Fruit fly (Drosophila melanogaster): Measurements from ENCODE around the gene CG7246.

CG7246 gene

dm6 chrX:9109072-9109844 lies 28.4 kb upstream of the CG7246 start (continued):
- peak; percentile 17 for TF ChIP-seq org-1 (GFP tag; optimal IDR thresholded peaks at IDR 0.05)
- TF ChIP-seq CG15269 (tag; optimal IDR thresholded peaks at IDR 0.05) = no peak
- no peak for TF ChIP-seq disco-r (GFP tag; optimal IDR thresholded peaks at IDR 0.05)
- no peak for TF ChIP-seq h (optimal IDR thresholded peaks at IDR 0.05)
- no peak for TF ChIP-seq fu2 (GFP tag; optimal IDR thresholded peaks at IDR 0.05)
- TF ChIP-seq bsh (GFP tag; optimal IDR thresholded peaks at IDR 0.05) = peak in 1 of 2 experiments; percentile 41
- no peak for TF ChIP-seq Dbx (GFP tag; IDR thresholded peaks at IDR 0.05)
- TF ChIP-seq Mrtf (GFP tag; IDR thresholded peaks at IDR 0.05) = no peak
- no peak for TF ChIP-seq ftz-f1 (GFP tag; optimal IDR thresholded peaks at IDR 0.05)
- TF ChIP-seq dysf (GFP tag; IDR thresholded peaks at IDR 0.05) = peak; percentile 60; the same call in 2 of the 3 replicates
- TF ChIP-seq CG2116 (GFP tag; optimal IDR thresholded peaks at IDR 0.05) = peak; percentile 45
- peak; percentile 55 for TF ChIP-seq CG8944 (GFP tag; optimal IDR thresholded peaks at IDR 0.05)
- TF ChIP-seq kni (GFP tag; optimal IDR thresholded peaks at IDR 0.05) = no peak

DNA sequence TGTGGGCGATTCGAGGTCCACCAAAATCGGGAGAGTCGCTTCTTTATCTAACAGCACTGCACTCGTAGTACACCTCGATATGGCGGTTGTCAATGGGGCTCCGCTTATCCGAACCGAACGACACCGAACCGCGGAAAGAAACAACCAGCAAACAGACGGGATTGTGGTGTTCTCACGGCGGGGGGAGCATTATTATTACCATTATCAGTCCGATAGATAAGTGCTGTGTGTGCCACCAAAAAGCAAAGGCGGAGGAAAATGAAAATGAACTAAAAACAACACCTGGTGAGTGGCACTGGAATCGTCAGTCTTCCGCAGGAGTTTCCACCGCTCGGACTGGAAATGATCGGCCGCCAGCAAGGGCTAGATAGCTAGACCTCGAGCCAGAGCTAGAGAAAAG lies 27.5 kb upstream of the CG7246 start, which contains the start of gene AP-1gamma:
Gene AP-1gamma, plus strand, starts transcription at position 305 of the 400 bp plus-strand sequence.
- TF ChIP-seq CG34376 (GFP tag; optimal IDR thresholded peaks at IDR 0.05) = peak; percentile 76
- no peak for TF ChIP-seq CG13296 (GFP tag; optimal IDR thresholded peaks at IDR 0.05)
- TF ChIP-seq mirr (GFP tag; optimal IDR thresholded peaks at IDR 0.05) = peak; percentile 78
- TF ChIP-seq CG15269 (tag; optimal IDR thresholded peaks at IDR 0.05) = no peak
- TF ChIP-seq grn (GFP tag; optimal IDR thresholded peaks at IDR 0.05) = peak; percentile 40
- TF ChIP-seq esg (GFP tag; conservative IDR thresholded peaks at IDR 0.05) = no peak
- TF ChIP-seq Dll (GFP tag; IDR thresholded peaks at IDR 0.05; ENCODE audit: partially characterized antibody) = no peak
- peak; percentile 85 for TF ChIP-seq CG10543 (GFP tag; optimal IDR thresholded peaks at IDR 0.05)
- no peak for TF ChIP-seq Dek (tag; optimal IDR thresholded peaks at IDR 0.05)
- peak; percentile 7 for TF ChIP-seq HmgZ (tag; optimal IDR thresholded peaks at IDR 0.05)
- TF ChIP-seq CG18599 (GFP tag; optimal IDR thresholded peaks at IDR 0.05) = peak; percentile 1
- TF ChIP-seq pfk (GFP tag; optimal IDR thresholded peaks at IDR 0.05) = peak; percentile 72
- TF ChIP-seq exex (tag; optimal IDR thresholded peaks at IDR 0.05) = peak; percentile 91
- no peak for TF ChIP-seq C15 (GFP tag; IDR thresholded peaks at IDR 0.05)
- no peak for TF ChIP-seq CG17829 (tag; optimal IDR thresholded peaks at IDR 0.05)
- no peak for TF ChIP-seq CG15696 (tag; optimal IDR thresholded peaks at IDR 0.05)
- peak; percentile 48 for TF ChIP-seq Fer1 (GFP tag; optimal IDR thresholded peaks at IDR 0.05)
- TF ChIP-seq inv (GFP tag; IDR thresholded peaks at IDR 0.05; ENCODE audit: partially characterized antibody) = no peak
- peak; percentile 41 for TF ChIP-seq Med (GFP tag)
- no peak for TF ChIP-seq D19A (tag; optimal IDR thresholded peaks at IDR 0.05)
- TF ChIP-seq chinmo (GFP tag; IDR thresholded peaks at IDR 0.05; ENCODE audit: partially characterized antibody) = 0 out of 4 replicates have a peak, but pooled peaks have one; percentile 47
- TF ChIP-seq CG5180 (GFP tag; optimal IDR thresholded peaks at IDR 0.05) = peak; percentile 2
- TF ChIP-seq Dbx (GFP tag; IDR thresholded peaks at IDR 0.05) = 0 out of 3 replicates have a peak, but pooled peaks have one; percentile 18
- peak; percentile 82 for TF ChIP-seq Deaf1 (tag; optimal IDR thresholded peaks at IDR 0.05)
- no peak for TF ChIP-seq CG4707 (GFP tag; optimal IDR thresholded peaks at IDR 0.05)
- no peak for TF ChIP-seq CG34224 (GFP tag; IDR thresholded peaks at IDR 0.05; ENCODE audit: partially characterized antibody)
- TF ChIP-seq CG6175 (GFP tag; IDR thresholded peaks at IDR 0.05) = peak; percentile 86
- peak; percentile 93 for TF ChIP-seq sug (tag; optimal IDR thresholded peaks at IDR 0.05)
- TF ChIP-seq pros (GFP tag; optimal IDR thresholded peaks at IDR 0.05) = peak; percentile 10
- no peak for TF ChIP-seq btn (GFP tag; optimal IDR thresholded peaks at IDR 0.05)
- peak; percentile 33; the same call in 1 of the 2 replicates for TF ChIP-seq GATAe (GFP tag; conservative IDR thresholded peaks at IDR 0.05)
